Worm (Caenorhabditis elegans) whole organism, L2 larva: ENCODE results near the gene dnsn-1.

Experiments used
- F13H6.1 ChIP-seq: sonication (generic microtip); optimal IDR thresholded peaks from 2 replicates; lab custom pipeline; 2016; ENCODE audit warnings: missing genetic modification characterization, missing compliant biosample characterization
- ama-1 ChIP-seq: fragments of 150-350 bp; optimal IDR thresholded peaks from 2 replicates; lab custom pipeline; 2018; ENCODE audit warnings: inconsistent platforms

DNA sequence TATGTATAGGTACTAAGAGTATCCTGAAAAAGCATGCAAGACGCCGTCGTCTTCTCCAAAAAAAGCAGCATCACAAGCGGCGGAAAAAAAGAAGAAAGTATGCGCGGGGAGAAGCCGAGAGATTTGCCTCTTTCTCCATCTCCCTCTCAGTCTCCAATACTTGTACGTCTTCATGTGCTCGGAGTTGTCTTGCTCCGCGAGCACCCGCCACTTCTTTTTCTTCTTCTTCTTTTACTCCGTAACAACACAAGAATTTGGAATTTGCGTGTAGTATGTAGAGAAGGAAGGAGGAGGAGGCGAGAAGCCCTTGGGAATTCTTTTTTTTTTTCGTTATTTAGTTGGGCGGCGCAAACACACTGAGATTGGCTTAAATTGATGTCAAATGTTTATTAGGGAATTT, 9.5 kb downstream of the dnsn-1 start:
- TF ChIP-seq ama-1 (lab: Kevin White, UChicago) = no peak
- TF ChIP-seq F13H6.1 (tag; lab: Kevin White, UChicago) = peak; percentile 13
